Worm (Caenorhabditis elegans): Measurements from ENCODE around the gene F31F4.17.

ce11 chrV:655823-656222 lies 4.3 kb downstream of the F31F4.17 start, which contains the start of gene srh-245:
- TF ChIP-seq elt-3 (tag; optimal IDR thresholded peaks at IDR 0.05) (no peak), lsy-2 (tag; optimal IDR thresholded peaks at IDR 0.05) (no peak), nhr-12 (tag; optimal IDR thresholded peaks at IDR 0.05) (no peak), pha-4 (tag; optimal IDR thresholded peaks at IDR 0.05) (no peak), ces-1 (GFP tag; optimal IDR thresholded peaks at IDR 0.05) (no peak), ceh-39 (tag; optimal IDR thresholded peaks at IDR 0.05) (no peak)
